Worm (Caenorhabditis elegans) whole organism, early embryonic: ENCODE data around the gene btbd-10.

Experiments used
- F13C5.2 ChIP-seq: sonication (generic microtip); optimal IDR thresholded peaks from 2 replicates; lab custom pipeline; 2017; ENCODE audit warnings: mild to moderate bottlenecking, missing genetic modification characterization, inconsistent platforms, missing compliant biosample characterization
- ama-1 ChIP-seq: fragments of 150-350 bp; optimal IDR thresholded peaks from 2 replicates; lab custom pipeline; 2014
- ets-7 ChIP-seq: sonication (generic microtip); optimal IDR thresholded peaks from 2 replicates; lab custom pipeline; 2016; ENCODE audit warnings: missing genotype, missing genetic modification characterization, missing compliant biosample characterization
- flt-1 ChIP-seq: fragments of 200-800 bp; sonication (Bioruptor generic); IDR thresholded peaks from 2 replicates; pipeline ENCODE4 v1.3.6; 2022; ENCODE audit warnings: missing genetic modification characterization, missing compliant biosample characterization
- hmbx-1 ChIP-seq: sonication (generic microtip); optimal IDR thresholded peaks from 2 replicates; lab custom pipeline; 2016; ENCODE audit warnings: mild to moderate bottlenecking, missing genetic modification characterization, missing compliant biosample characterization
- hmg-4 ChIP-seq: fragments of 200-800 bp; sonication (Bioruptor generic); optimal IDR thresholded peaks from 2 replicates; lab custom pipeline; 2018; ENCODE audit warnings: mild to moderate bottlenecking, missing genetic modification characterization, missing compliant biosample characterization
- hnd-1 ChIP-seq: sonication (generic microtip); optimal IDR thresholded peaks from 2 replicates; lab custom pipeline; 2016; ENCODE audit warnings: missing genetic modification characterization, missing compliant biosample characterization
- sea-1 ChIP-seq: fragments of 200-800 bp; sonication (Bioruptor generic); conservative IDR thresholded peaks from 2 replicates; pipeline ENCODE4 v1.3.6; 2022; ENCODE audit warnings: missing genetic modification characterization, missing compliant biosample characterization
- tbx-37 ChIP-seq: fragments of 200-800 bp; sonication (Bioruptor generic); conservative IDR thresholded peaks from 2 replicates; pipeline ENCODE4 v1.3.6; 2022; ENCODE audit warnings: missing genetic modification reagents, missing genetic modification characterization, missing compliant biosample characterization

DNA sequence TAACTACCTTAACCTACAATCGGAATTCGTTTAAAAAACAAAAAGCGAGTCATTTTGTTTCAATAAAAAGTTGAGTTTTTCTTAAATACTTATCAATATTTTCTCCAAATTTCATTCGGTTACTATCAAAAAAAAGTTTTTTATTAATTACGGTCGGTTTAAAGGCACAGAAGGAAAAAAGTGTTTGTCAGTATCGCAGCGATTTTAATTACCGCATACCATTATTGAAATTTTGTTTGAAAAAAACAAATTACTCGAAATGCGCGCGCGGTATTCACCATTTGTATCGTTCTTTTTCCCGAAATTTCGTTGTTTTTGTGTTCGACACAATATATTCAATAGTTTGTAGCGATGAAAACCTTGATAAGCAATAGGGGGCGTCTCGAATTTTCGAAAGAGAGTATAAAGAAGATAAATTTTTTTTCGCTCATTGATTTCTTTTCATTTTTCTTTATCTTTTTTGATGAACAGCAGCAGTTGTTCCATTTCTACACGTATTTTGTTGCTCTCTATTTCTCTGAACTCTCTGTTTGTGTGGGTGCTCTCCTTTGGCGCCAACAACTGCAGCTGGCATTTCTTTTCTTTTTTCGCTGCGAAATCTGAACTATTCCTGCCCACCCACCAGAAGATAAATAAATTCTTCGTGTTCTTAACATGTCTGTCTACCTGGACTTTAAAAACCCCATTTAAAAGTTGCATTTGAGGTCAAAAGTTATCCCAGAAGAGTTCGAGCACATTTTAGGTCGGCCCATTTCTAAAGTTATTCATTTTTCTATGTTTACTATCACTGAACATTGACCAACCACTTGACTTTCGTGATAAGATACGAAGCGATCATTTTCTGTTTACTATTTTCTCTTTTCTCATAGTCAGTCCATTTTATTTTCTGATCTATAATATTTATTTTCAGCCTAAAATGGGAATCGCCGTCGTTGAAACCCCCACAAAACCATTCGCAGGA, 16.0 kb upstream of the btbd-10 start, which contains the start of gene pgm-1:
- TF ChIP-seq ets-7 (tag; lab: Kevin White, UChicago) = no peak
- no peak for TF ChIP-seq flt-1
- no peak for TF ChIP-seq sea-1 (GFP tag; lab: Robert Waterston, UW)
- no peak for TF ChIP-seq hmg-4 (GFP tag; lab: Kevin White, UChicago)
- no peak for TF ChIP-seq ama-1
- no peak for TF ChIP-seq hnd-1 (tag; lab: Kevin White, UChicago)
- TF ChIP-seq tbx-37 (GFP tag; lab: Robert Waterston, UW) = no peak
- TF ChIP-seq hmbx-1 (tag; lab: Kevin White, UChicago) = no peak
- TF ChIP-seq F13C5.2 (tag; lab: Kevin White, UChicago) = no peak
